Worm (Caenorhabditis elegans) whole organism, dauer: Measurements from ENCODE around the gene fbxb-79.
A peak's percentile ranks its signal among the peaks of the same experiment; 100 is the strongest.
"Not testable (repeated sequence)": the region's sequence is repeated elsewhere in the genome, so short reads cannot be mapped to it uniquely, and the experiment has no call there.

ENCODE experiments used
- unc-62 ChIP-seq: sonication (generic microtip); optimal IDR thresholded peaks from 2 replicates; lab custom pipeline; 2017; ENCODE audit warnings: missing biosample characterization, missing genetic modification reagents, missing genetic modification characterization

fbxb-79 gene

DNA sequence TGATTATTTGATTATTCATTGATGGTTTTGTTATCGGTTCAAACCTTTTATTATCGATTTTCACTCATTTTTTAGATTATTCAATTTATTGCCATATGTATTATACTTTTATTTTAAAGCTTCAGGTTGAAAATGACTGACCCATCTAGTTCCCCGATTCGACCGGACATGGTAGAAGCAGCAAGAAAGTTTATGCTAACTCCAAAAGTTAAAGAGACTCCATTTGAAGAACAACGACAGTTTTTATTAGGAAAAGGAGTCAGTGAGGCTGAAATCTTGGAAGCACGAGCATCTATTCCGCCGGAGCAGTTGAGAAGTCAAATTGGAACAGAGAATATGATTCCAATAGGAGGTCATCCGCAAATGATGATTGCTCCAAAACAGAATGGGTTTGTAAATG is 6.3 kb downstream of the fbxb-79 start, which contains the start of gene prx-14:
Gene prx-14 (plus strand): TSS at position 120 of the 400 bp plus-strand sequence.
- no peak for TF ChIP-seq unc-62 (GFP tag; lab: Kevin White, UChicago)

- TF ChIP-seq unc-62 (GFP tag; lab: Kevin White, UChicago), result no peak
These were observed 9.2 kb downstream of the fbxb-79 start for ce11 chrIV:11180077-11180476.

ce11 chrIV:11179123-11179740 is 10.1 kb downstream of the fbxb-79 start, which contains the start of gene cpt-2:
Gene cpt-2 (plus strand): TSS chrIV:11179645.
- not testable (repeated sequence) for TF ChIP-seq unc-62 (GFP tag; lab: Kevin White, UChicago)

DNA sequence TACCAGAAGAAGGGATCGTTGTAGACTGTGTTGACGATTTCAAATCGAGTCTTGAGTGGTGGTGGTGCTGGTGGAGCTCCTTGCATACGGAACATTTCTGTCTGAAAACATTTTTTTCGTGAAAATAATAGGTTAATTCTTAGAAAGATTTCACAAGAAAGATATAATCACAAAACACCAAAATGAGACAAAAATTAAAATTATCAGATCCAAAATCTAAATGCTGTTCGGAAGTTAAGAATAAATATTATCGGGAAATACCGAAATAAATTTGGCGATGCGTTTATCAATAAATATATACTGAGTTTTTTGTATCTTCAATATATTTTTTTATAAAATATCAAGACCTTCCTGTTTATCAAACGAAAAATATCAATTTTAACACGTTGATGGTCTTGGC is 10.8 kb downstream of the fbxb-79 start, which contains the start of gene C08F8.9:
Gene C08F8.9 (minus strand): TSS at position 101 of the 400 bp plus-strand sequence.
- TF ChIP-seq unc-62 (GFP tag; lab: Kevin White, UChicago), result no peak

ce11 chrIV:11176967-11177366 is 12.3 kb downstream of the fbxb-79 start, which contains the start of gene rap-3:
Gene rap-3 (plus strand): TSS chrIV:11177267.
- no peak for TF ChIP-seq unc-62 (GFP tag; lab: Kevin White, UChicago)

- TF ChIP-seq unc-62 (GFP tag; lab: Kevin White, UChicago), result no peak
These were observed 14.5 kb downstream of the fbxb-79 start for ce11 chrIV:11174772-11175171.

- TF ChIP-seq unc-62 (GFP tag; lab: Kevin White, UChicago), result no peak
These were observed 19.7 kb downstream of the fbxb-79 start, which contains the start of gene nhr-67 for ce11 chrIV:11169652-11170051. Gene nhr-67 (plus strand): TSS chrIV:11169748.

DNA sequence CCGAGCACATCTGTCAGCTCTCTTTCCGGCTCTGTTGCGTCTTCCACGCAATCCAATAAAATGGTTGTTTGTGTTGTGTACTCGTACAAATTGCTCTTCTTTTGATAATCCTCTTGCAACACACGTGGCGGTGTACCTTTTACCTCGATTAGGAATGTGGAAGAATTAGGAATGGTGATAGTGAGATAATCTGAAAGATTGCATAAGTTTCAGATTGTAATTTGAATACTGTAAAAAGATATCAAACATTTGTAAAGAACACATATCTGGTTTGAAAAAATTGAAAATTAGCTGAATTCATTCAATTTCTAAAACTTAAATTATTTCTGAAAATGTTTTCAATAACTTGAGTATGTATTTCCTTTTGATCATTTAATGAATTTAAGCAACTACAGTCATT is 24.5 kb downstream of the fbxb-79 start, which contains the start of gene C08F8.6:
Gene C08F8.6 (minus strand): TSS at position 101 of the 400 bp plus-strand sequence.
- no peak for TF ChIP-seq unc-62 (GFP tag; lab: Kevin White, UChicago)

DNA sequence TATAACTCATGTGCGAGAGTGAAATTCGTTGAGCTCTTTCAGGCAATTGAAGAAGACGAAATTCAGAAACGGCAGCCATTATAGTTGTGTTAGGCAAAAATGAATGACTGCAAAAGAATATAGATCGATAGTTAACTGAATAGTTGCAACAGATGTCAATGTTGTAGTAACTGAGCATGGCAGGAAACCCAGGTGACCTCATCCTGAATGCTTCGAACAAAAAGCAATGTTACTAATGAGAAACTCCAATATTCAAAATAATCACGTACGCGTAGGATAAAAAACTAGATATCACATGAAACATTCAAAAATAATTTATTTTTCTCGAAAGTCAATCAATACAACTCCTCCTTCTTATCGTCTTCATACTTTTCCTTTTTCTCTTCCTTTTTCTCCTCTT is 26.9 kb downstream of the fbxb-79 start, which contains the start of gene fbxb-9:
Gene fbxb-9 (minus strand): TSS at position 101 of the 400 bp plus-strand sequence.
- TF ChIP-seq unc-62 (GFP tag; lab: Kevin White, UChicago), result no peak

DNA sequence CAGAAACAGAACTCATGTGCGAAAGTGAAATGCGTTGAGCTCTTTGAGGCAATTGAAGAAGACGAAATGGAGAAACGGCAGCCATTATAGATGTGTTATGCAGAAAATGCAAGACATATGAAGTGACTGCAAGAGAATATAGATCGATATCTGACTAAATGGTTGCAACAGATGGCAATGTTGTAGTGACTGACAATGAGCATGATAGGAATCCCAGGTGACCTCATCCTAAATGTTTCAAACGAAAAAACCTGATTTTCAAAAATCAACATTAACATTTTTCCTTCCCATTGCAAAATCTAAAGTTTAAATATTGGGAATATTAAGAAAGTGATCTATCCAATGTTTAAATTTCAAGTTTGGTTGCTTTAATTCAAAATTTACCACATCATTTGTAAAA is 28.6 kb downstream of the fbxb-79 start, which contains the start of gene C08F8.15:
Gene C08F8.15 (minus strand): TSS at position 101 of the 400 bp plus-strand sequence.
- no peak for TF ChIP-seq unc-62 (GFP tag; lab: Kevin White, UChicago)

DNA sequence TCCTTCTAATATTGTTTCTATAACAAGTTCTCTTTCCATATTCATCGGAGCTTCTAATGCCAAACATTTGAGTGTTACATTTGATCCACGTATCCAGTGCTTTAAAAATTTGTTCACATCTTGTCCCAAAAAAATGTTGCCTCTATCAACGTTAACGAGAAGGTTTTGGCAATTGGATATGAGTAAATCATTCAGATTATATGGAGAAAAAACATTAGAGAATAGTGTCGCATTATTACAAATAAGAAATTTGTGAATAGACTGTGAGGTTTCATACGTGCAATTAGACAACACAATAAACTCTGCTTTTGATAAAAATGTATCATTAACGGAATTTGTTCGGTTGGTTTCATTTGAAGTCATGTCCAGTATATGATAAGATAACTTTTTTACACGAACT is 29.4 kb downstream of the fbxb-79 start, which contains the start of gene mboa-4:
Gene mboa-4 (minus strand): TSS at position 101 of the 400 bp plus-strand sequence.
- TF ChIP-seq unc-62 (GFP tag; lab: Kevin White, UChicago), result no peak

- TF ChIP-seq unc-62 (GFP tag; lab: Kevin White, UChicago), result no peak
These were observed 32.8 kb downstream of the fbxb-79 start for ce11 chrIV:11156526-11156925.

DNA sequence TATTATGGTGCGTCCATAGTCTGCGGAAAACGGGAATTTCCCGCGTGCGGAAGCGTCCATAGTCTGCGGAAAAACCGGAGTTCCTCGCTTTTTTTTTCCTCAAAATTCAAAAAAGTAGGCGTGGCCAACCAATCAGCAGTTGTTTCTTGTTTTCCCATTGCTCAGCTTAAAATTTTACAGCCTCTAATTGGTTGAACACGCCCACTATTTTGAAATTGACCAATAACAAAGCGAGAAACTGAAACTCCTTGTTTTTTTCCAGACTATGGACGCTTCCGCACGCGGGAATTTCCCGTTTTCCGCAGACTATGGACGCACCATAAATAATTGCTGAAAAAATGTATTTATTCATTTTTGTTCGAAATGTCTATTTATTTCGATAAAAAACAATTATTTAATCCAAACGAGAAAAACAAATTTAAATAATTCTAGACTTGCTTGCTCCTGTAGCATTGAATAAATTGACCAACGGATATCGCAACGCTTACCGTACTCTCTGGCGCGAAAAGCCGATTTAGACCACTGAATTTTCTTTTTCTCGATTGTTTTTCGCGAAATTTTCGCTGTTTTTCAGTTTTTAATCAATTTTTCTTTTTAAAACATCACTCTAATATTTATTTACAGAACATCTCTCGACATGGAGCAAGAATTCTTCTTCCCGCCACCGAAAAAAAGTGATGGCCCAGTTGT is 34.7 kb downstream of the fbxb-79 start, which contains the start of gene C08F8.3:
Gene C08F8.3 (plus strand): TSS at position 620 of the 690 bp plus-strand sequence.
- TF ChIP-seq unc-62 (GFP tag; lab: Kevin White, UChicago), result not testable (repeated sequence)

DNA sequence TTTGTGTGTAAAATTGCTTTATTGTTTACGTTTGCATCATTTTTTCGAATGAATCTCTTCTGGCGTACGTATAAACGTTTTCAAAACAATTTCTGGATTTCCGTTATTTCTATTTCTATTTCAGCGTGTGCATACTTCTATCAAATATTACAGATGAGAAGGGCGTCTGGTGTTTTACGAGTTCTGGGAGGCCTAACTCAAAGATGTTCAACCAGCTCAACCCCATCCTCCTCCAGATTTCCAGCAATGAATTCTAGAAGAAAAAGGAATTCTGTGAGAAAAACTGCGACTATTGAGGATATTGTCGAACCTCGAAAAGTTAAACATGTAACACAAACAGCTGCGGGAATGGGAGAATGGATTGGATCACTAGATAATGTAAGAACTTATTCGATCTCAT is 38.5 kb downstream of the fbxb-79 start, which contains the start of gene C08F8.2:
Gene C08F8.2 (plus strand): TSS at position 154 of the 400 bp plus-strand sequence.
- TF ChIP-seq unc-62 (GFP tag; lab: Kevin White, UChicago), result no peak

ce11 chrIV:11149454-11150163 is 39.7 kb downstream of the fbxb-79 start, which contains the start of the genes F01G4.6 and pfd-1:
Gene F01G4.6 (minus strand): TSS chrIV:11149504.
Gene pfd-1 (plus strand): TSS chrIV:11150113.
- peak; percentile 13 for TF ChIP-seq unc-62 (GFP tag; lab: Kevin White, UChicago)
